Fruit fly (Drosophila melanogaster) whole organism, embryonic: ENCODE measurements around the gene Gr5a.

ENCODE experiments used
- Bdp1 ChIP-seq: fragments of 200-800 bp; sonication (Bioruptor generic); optimal IDR thresholded peaks from 3 replicates; lab custom pipeline; 2016; ENCODE audit warnings: missing biosample characterization, missing genetic modification characterization
- CG11456 ChIP-seq: fragments of 200-800 bp; sonication (Bioruptor generic); IDR thresholded peaks from 3 replicates; pipeline ENCODE4 v1.3.6; 2022; ENCODE audit warnings: missing biosample characterization, missing genetic modification characterization
- CG11504 ChIP-seq: fragments of 200-800 bp; sonication (Bioruptor generic); optimal IDR thresholded peaks from 3 replicates; lab custom pipeline; 2019; ENCODE audit warnings: missing biosample characterization, mild to moderate bottlenecking, missing genetic modification characterization, moderate library complexity
- CG12071 ChIP-seq: fragments of 200-800 bp; sonication (Bioruptor generic); optimal IDR thresholded peaks from 3 replicates; lab custom pipeline; 2018; ENCODE audit warnings: missing biosample characterization, mild to moderate bottlenecking, missing genetic modification characterization
- CG12659 ChIP-seq: fragments of 200-800 bp; sonication (Bioruptor generic); optimal IDR thresholded peaks from 3 replicates; lab custom pipeline; 2017; ENCODE audit warnings: mild to moderate bottlenecking, missing biosample characterization, missing genetic modification reagents, missing genetic modification characterization
- CG13424 ChIP-seq: fragments of 200-800 bp; sonication (Bioruptor generic); optimal IDR thresholded peaks from 2 replicates; lab custom pipeline; 2019; ENCODE audit warnings: missing biosample characterization, mild to moderate bottlenecking, missing genetic modification characterization, moderate library complexity
- CG14050 ChIP-seq: fragments of 200-800 bp; sonication (Bioruptor generic); IDR thresholded peaks from 3 replicates; pipeline ENCODE4 v1.3.6; 2022; ENCODE audit warnings: missing biosample characterization, missing genetic modification characterization
- CG14965 ChIP-seq: fragments of 200-800 bp; sonication (Bioruptor generic); optimal IDR thresholded peaks from 2 replicates; lab custom pipeline; 2016; ENCODE audit warnings: missing biosample characterization, missing genetic modification characterization, borderline replicate concordance
- CG16863 ChIP-seq: fragments of 200-800 bp; sonication (Bioruptor generic); optimal IDR thresholded peaks from 3 replicates; lab custom pipeline; 2016; ENCODE audit warnings: missing biosample characterization, missing genetic modification characterization
- CG1792 ChIP-seq: fragments of 200-800 bp; sonication (Bioruptor generic); optimal IDR thresholded peaks from 2 replicates; lab custom pipeline; 2016; ENCODE audit warnings: missing biosample characterization, missing genetic modification characterization
- CG18476 ChIP-seq: fragments of 200-800 bp; sonication (Bioruptor generic); optimal IDR thresholded peaks from 2 replicates; lab custom pipeline; 2016; ENCODE audit warnings: missing biosample characterization, mild to moderate bottlenecking, missing genetic modification characterization
- CG2202 ChIP-seq: fragments of 200-800 bp; sonication (Bioruptor generic); optimal IDR thresholded peaks from 2 replicates; lab custom pipeline; 2018; ENCODE audit warnings: missing biosample characterization, mild to moderate bottlenecking, missing genetic modification characterization
- CG30020 ChIP-seq: fragments of 200-800 bp; optimal IDR thresholded peaks from 2 replicates; lab custom pipeline; 2019; ENCODE audit warnings: missing biosample characterization, mild to moderate bottlenecking, missing genetic modification characterization, moderate library complexity
- CG3726 ChIP-seq: fragments of 200-800 bp; sonication (Bioruptor generic); IDR thresholded peaks from 3 replicates; pipeline ENCODE4, ENCODE4 v1.3.6; 2022; ENCODE audit warnings: missing biosample characterization, missing genetic modification characterization
- CG4360 ChIP-seq: fragments of 200-800 bp; sonication (Bioruptor generic); IDR thresholded peaks from 2 replicates; pipeline ENCODE4 v1.3.6; 2022; ENCODE audit warnings: missing biosample characterization, missing genetic modification characterization
- CG43689 ChIP-seq: fragments of 200-800 bp; sonication (Bioruptor generic); IDR thresholded peaks from 2 replicates; pipeline ENCODE4 v1.3.6; 2022; ENCODE audit warnings: missing biosample characterization, missing genetic modification characterization
- CG7271 ChIP-seq: fragments of 200-800 bp; sonication (Bioruptor generic); optimal IDR thresholded peaks from 2 replicates; lab custom pipeline; 2018; ENCODE audit warnings: missing biosample characterization, mild to moderate bottlenecking, missing genetic modification characterization, moderate library complexity
- CG7357 ChIP-seq: fragments of 200-800 bp; sonication (Bioruptor generic); IDR thresholded peaks from 3 replicates; pipeline ENCODE4 v1.3.6; 2022; ENCODE audit warnings: missing biosample characterization, missing genetic modification characterization
- CG9932 ChIP-seq: fragments of 200-800 bp; sonication (Bioruptor generic); IDR thresholded peaks from 2 replicates; pipeline ENCODE4 v1.3.6; 2022; ENCODE audit warnings: missing biosample characterization, missing genetic modification characterization
- Camta ChIP-seq: fragments of 200-800 bp; sonication (Bioruptor generic); optimal IDR thresholded peaks from 2 replicates; lab custom pipeline; 2016; ENCODE audit warnings: missing biosample characterization, missing genetic modification characterization
- CrebB ChIP-seq: fragments of 200-800 bp; sonication (Bioruptor generic); optimal IDR thresholded peaks from 3 replicates; lab custom pipeline; 2018; ENCODE audit warnings: missing biosample characterization, mild to moderate bottlenecking, missing genetic modification characterization
- D19B ChIP-seq: fragments of 200-800 bp; sonication (Bioruptor generic); optimal IDR thresholded peaks from 2 replicates; lab custom pipeline; 2017; ENCODE audit warnings: missing biosample characterization, mild to moderate bottlenecking, missing genetic modification characterization
- Deaf1 ChIP-seq: fragments of 200-800 bp; optimal IDR thresholded peaks from 3 replicates; lab custom pipeline; 2019; ENCODE audit warnings: missing biosample characterization, mild to moderate bottlenecking, missing genetic modification characterization, moderate library complexity
- Dip2 ChIP-seq: fragments of 200-800 bp; sonication (Bioruptor generic); IDR thresholded peaks from 2 replicates; pipeline ENCODE4 v1.3.6; 2022; ENCODE audit warnings: missing biosample characterization, missing genetic modification characterization
- Kr ChIP-seq: fragments of 200-800 bp; sonication (Bioruptor generic); optimal IDR thresholded peaks from 2 replicates; lab custom pipeline; 2017; ENCODE audit warnings: missing biosample characterization, mild to moderate bottlenecking, missing genetic modification characterization
- MESR4 ChIP-seq: fragments of 200-800 bp; sonication (Bioruptor generic); optimal IDR thresholded peaks from 2 replicates; lab custom pipeline; 2018; ENCODE audit warnings: missing biosample characterization, mild to moderate bottlenecking, missing genetic modification characterization, moderate library complexity
- Mad ChIP-seq: fragments of 200-800 bp; sonication (Bioruptor generic); optimal IDR thresholded peaks from 2 replicates; lab custom pipeline; 2016; ENCODE audit warnings: missing biosample characterization, missing genetic modification characterization
- Poxn ChIP-seq: fragments of 200-800 bp; sonication (Bioruptor generic); IDR thresholded peaks from 2 replicates; pipeline ENCODE4 v1.3.6; 2022; ENCODE audit warnings: missing biosample characterization, missing genetic modification characterization
- Side ChIP-seq: fragments of 200-800 bp; sonication (Bioruptor generic); optimal IDR thresholded peaks from 2 replicates; lab custom pipeline; 2016; ENCODE audit warnings: missing biosample characterization, missing genetic modification characterization
- Sry-δ ChIP-seq: fragments of 200-800 bp; sonication (Bioruptor generic); optimal IDR thresholded peaks from 2 replicates; lab custom pipeline; 2016; ENCODE audit warnings: missing biosample characterization, missing genetic modification characterization
- Tbp ChIP-seq: fragments of >200 bp; optimal IDR thresholded peaks from 2 replicates; lab custom pipeline; 2018; ENCODE audit warnings: missing biosample characterization, missing genetic modification characterization
- ap ChIP-seq: fragments of 200-800 bp; sonication (Bioruptor generic); IDR thresholded peaks from 2 replicates; pipeline ENCODE4 v1.3.6; 2022; ENCODE audit warnings: missing biosample characterization, missing genetic modification characterization
- br ChIP-seq: fragments of >200 bp; optimal IDR thresholded peaks from 2 replicates; lab custom pipeline; 2017
- cas ChIP-seq: fragments of 200-800 bp; sonication (Bioruptor generic); IDR thresholded peaks from 2 replicates; pipeline ENCODE4 v1.3.6; 2022; ENCODE audit warnings: missing biosample characterization, missing genetic modification characterization
- corto ChIP-seq: fragments of 200-800 bp; sonication (Bioruptor generic); optimal IDR thresholded peaks from 2 replicates; lab custom pipeline; 2016; ENCODE audit warnings: missing biosample characterization, mild to moderate bottlenecking, missing genetic modification characterization, moderate library complexity
- ewg ChIP-seq: fragments of 200-800 bp; sonication (Bioruptor generic); optimal IDR thresholded peaks from 3 replicates; lab custom pipeline; 2017; ENCODE audit warnings: mild to moderate bottlenecking, missing biosample characterization, missing genetic modification reagents, missing genetic modification characterization
- fd96Cb ChIP-seq: fragments of 200-800 bp; sonication (Bioruptor generic); optimal IDR thresholded peaks from 2 replicates; lab custom pipeline; 2018; ENCODE audit warnings: missing biosample characterization, mild to moderate bottlenecking, missing genetic modification characterization, moderate library complexity
- fru ChIP-seq: fragments of >200 bp; optimal IDR thresholded peaks from 2 replicates; lab custom pipeline; 2017
- gro ChIP-seq: fragments of 200-800 bp; sonication (Bioruptor generic); optimal IDR thresholded peaks from 2 replicates; lab custom pipeline; 2016; ENCODE audit warnings: missing biosample characterization, missing genetic modification characterization
- kni ChIP-seq: fragments of 200-800 bp; sonication (Bioruptor generic); optimal IDR thresholded peaks from 3 replicates; lab custom pipeline; 2017; ENCODE audit warnings: mild to moderate bottlenecking, missing biosample characterization, missing genetic modification reagents, missing genetic modification characterization
- pb ChIP-seq: fragments of 200-800 bp; sonication (Bioruptor generic); optimal IDR thresholded peaks from 3 replicates; lab custom pipeline; 2016; ENCODE audit warnings: missing biosample characterization, missing genetic modification characterization
- psq ChIP-seq: fragments of 200-800 bp; sonication (Bioruptor generic); optimal IDR thresholded peaks from 2 replicates; lab custom pipeline; 2017; ENCODE audit warnings: missing biosample characterization, missing genetic modification characterization
- ranshi ChIP-seq: fragments of 200-800 bp; sonication (Bioruptor generic); IDR thresholded peaks from 2 replicates; pipeline ENCODE4 v1.3.6; 2022; ENCODE audit warnings: missing biosample characterization, missing genetic modification characterization
- sd ChIP-seq: fragments of 200-800 bp; sonication (Bioruptor generic); optimal IDR thresholded peaks from 3 replicates; lab custom pipeline; 2018; ENCODE audit warnings: missing biosample characterization, mild to moderate bottlenecking, missing genetic modification characterization, moderate library complexity
- sens ChIP-seq: fragments of 200-800 bp; sonication (Bioruptor generic); peaks from one replicate; lab custom pipeline; 2016; ENCODE audit warnings: missing biosample characterization, missing genetic modification characterization
- sna ChIP-seq: fragments of 200-800 bp; sonication (Bioruptor generic); IDR thresholded peaks from 2 replicates; pipeline ENCODE4 v1.3.6; 2022; ENCODE audit warnings: missing biosample characterization, missing genetic modification characterization; ENCODE audit not compliant: partially characterized antibody
- tap ChIP-seq: fragments of 200-800 bp; optimal IDR thresholded peaks from 3 replicates; lab custom pipeline; 2019; ENCODE audit warnings: missing biosample characterization, mild to moderate bottlenecking, missing genetic modification characterization, moderate library complexity
- tio ChIP-seq: fragments of 200-800 bp; sonication (Bioruptor generic); optimal IDR thresholded peaks from 2 replicates; lab custom pipeline; 2017; ENCODE audit warnings: missing biosample characterization, missing genetic modification characterization, inconsistent platforms
- tll ChIP-seq, 2 experiments: fragments of 200-800 bp in 1 of 2; fragments of >200 bp in 1 of 2; sonication (Bioruptor generic) in 1 of 2; optimal IDR thresholded peaks; 2 replicates each; lab custom pipeline; 2017 to 2019; ENCODE audit warnings: missing biosample characterization in 2 of 2, missing genetic modification characterization in 2 of 2, mild to moderate bottlenecking in 1 of 2, moderate library complexity in 1 of 2
- trem ChIP-seq: fragments of 200-800 bp; optimal IDR thresholded peaks from 3 replicates; lab custom pipeline; 2019; ENCODE audit warnings: missing biosample characterization, mild to moderate bottlenecking, missing genetic modification characterization, moderate library complexity
- zen2 ChIP-seq: fragments of 200-800 bp; sonication (Bioruptor generic); IDR thresholded peaks from 3 replicates; pipeline ENCODE4 v1.3.6; 2022; ENCODE audit warnings: missing biosample characterization, missing genetic modification characterization; ENCODE audit not compliant: partially characterized antibody

The Gr5a gene

dm6 chrX:5696436-5697022, 16.1 kb downstream of the Gr5a start (continued):
- TF ChIP-seq tll (GFP tag; optimal IDR thresholded peaks at IDR 0.05; lab: Kevin White, UChicago) (peak in 1 of 2 experiments; percentile 65), CG9932 (GFP tag; lab: Robert Waterston, UW) (peak; percentile 82), ap (GFP tag; lab: Robert Waterston, UW) (peak; percentile 94), CG3726 (GFP tag; lab: Robert Waterston, UW) (peak; percentile 96), CG14965 (GFP tag; lab: Kevin White, UChicago) (peak; percentile 92), cas (GFP tag; lab: Robert Waterston, UW) (peak; percentile 75), CG14050 (GFP tag; lab: Robert Waterston, UW) (peak; percentile 94), gro (peak; percentile 95), MESR4 (GFP tag; lab: Kevin White, UChicago) (peak; percentile 47), CG30020 (tag; lab: Kevin White, UChicago) (peak; percentile 43), zen2 (GFP tag; lab: Robert Waterston, UW) (no peak), Deaf1 (peak; percentile 42), fru (lab: Kevin White, UChicago) (no peak), Bdp1 (GFP tag; lab: Kevin White, UChicago) (peak; percentile 90), CG4360 (peak; percentile 95), CG43689 (GFP tag; lab: Robert Waterston, UW) (peak; percentile 94), kni (GFP tag; lab: Kevin White, UChicago) (peak; percentile 87), sna (GFP tag; lab: Robert Waterston, UW) (no peak), Side (peak; percentile 98), sens (GFP tag; lab: Kevin White, UChicago) (peak; percentile 100), sd (tag; lab: Kevin White, UChicago) (peak; percentile 76), Poxn (GFP tag; lab: Robert Waterston, UW) (peak; percentile 49; the same call in 1 of the 2 replicates), tio (GFP tag; lab: Kevin White, UChicago) (peak; percentile 93), CG7271 (tag; lab: Kevin White, UChicago) (peak; percentile 69), Mad (GFP tag; lab: Kevin White, UChicago) (peak; percentile 96), psq (GFP tag; lab: Kevin White, UChicago) (peak; percentile 88), CG7357 (peak; percentile 88), CG1792 (GFP tag; lab: Kevin White, UChicago) (peak; percentile 97), D19B (GFP tag; lab: Kevin White, UChicago) (peak; percentile 63), Kr (GFP tag; lab: Kevin White, UChicago) (peak; percentile 88), br (lab: Kevin White, UChicago) (no peak), pb (peak; percentile 96), Tbp (GFP tag; lab: Kevin White, UChicago) (no peak), ranshi (GFP tag; lab: Robert Waterston, UW) (peak; percentile 97), CrebB (tag; lab: Kevin White, UChicago) (peak; percentile 93), ewg (GFP tag; lab: Kevin White, UChicago) (peak; percentile 92), Sry-δ (GFP tag; lab: Kevin White, UChicago) (peak; percentile 72), trem (tag; lab: Kevin White, UChicago) (peak; percentile 82), Camta (GFP tag; lab: Kevin White, UChicago) (peak; percentile 97), CG13424 (peak; percentile 95), CG11504 (tag; lab: Kevin White, UChicago) (peak; percentile 93), fd96Cb (tag; lab: Kevin White, UChicago) (peak; percentile 95), CG12659 (GFP tag; lab: Kevin White, UChicago) (peak; percentile 96), CG16863 (GFP tag; lab: Kevin White, UChicago) (peak; percentile 98), CG18476 (GFP tag; lab: Kevin White, UChicago) (peak; percentile 96), corto (GFP tag; lab: Kevin White, UChicago) (peak; percentile 88), CG12071 (peak; percentile 94), tap (tag; lab: Kevin White, UChicago) (peak; percentile 58), CG11456 (GFP tag; lab: Robert Waterston, UW) (peak; percentile 96), Dip2 (GFP tag; lab: Robert Waterston, UW) (no peak), CG2202 (peak; percentile 88)
